Worm (Caenorhabditis elegans): Measurements from ENCODE around the gene odc-1.

DNA sequence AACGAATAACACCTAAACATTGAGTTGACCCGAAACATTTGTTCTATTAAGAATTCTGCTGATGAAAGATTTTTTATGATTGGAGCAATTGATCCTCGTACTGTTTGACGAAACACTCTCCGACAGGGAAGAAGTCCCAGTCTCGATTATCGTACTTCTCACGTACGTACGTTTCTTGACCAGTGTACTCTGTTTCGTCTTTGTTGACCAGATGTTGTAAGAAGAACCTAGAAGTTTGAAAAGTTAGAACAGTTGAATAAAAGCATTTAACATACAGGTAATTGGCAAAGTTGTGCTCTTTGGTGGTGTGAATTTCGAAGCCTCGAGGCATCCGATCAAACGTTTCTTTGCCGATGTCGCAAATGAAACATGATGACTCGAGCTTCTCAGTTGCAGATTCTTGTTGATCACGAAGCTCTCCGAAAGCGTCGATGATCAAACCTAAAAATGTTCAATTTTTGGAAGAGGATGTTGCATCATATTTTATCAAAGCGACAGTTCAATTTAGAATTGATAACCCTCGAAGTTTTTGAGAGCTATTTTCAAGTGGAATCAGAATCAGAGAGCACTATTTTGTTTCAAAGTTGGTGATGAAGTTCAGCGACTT, 2.0 kb upstream of the odc-1 start:
- no peak for TF ChIP-seq nhr-76 (tag; optimal IDR thresholded peaks at IDR 0.05)
- TF ChIP-seq lin-39 (tag; optimal IDR thresholded peaks at IDR 0.05): no peak
- no peak for TF ChIP-seq nhr-28 (tag; optimal IDR thresholded peaks at IDR 0.05)
- no peak for TF ChIP-seq nhr-19 (GFP tag; conservative IDR thresholded peaks at IDR 0.05)
- TF ChIP-seq nhr-90 (tag; optimal IDR thresholded peaks at IDR 0.05; ENCODE audit: poor library complexity): no peak
- no peak for TF ChIP-seq pqm-1 (tag; optimal IDR thresholded peaks at IDR 0.05)
- TF ChIP-seq egl-27 (tag; optimal IDR thresholded peaks at IDR 0.05): no peak
- no peak for TF ChIP-seq nhr-11 (tag; optimal IDR thresholded peaks at IDR 0.05)
- no peak for TF ChIP-seq grh-1 (GFP tag; IDR thresholded peaks at IDR 0.05)
- no peak for TF ChIP-seq aly-2 (tag; optimal IDR thresholded peaks at IDR 0.05)
- no peak for TF ChIP-seq ceh-63 (GFP tag; optimal IDR thresholded peaks at IDR 0.05)
- no peak for TF ChIP-seq unc-130 (tag; optimal IDR thresholded peaks at IDR 0.05)
